Worm (Caenorhabditis elegans) whole organism, L1 larva: Measurements from ENCODE around the gene clec-118.

Experiments used
- C04F5.9 ChIP-seq: sonication (generic microtip); optimal IDR thresholded peaks from 2 replicates; lab custom pipeline; 2016; ENCODE audit warnings: missing genetic modification characterization, missing compliant biosample characterization
- C16A3.4 ChIP-seq: fragments of 150-350 bp; optimal IDR thresholded peaks from 2 replicates; lab custom pipeline; 2014; ENCODE audit warnings: missing biosample characterization, missing genetic modification characterization
- C34B4.2 ChIP-seq: sonication (generic microtip); optimal IDR thresholded peaks from 2 replicates; lab custom pipeline; 2017; ENCODE audit warnings: mild to moderate bottlenecking, missing genetic modification characterization, missing compliant biosample characterization
- F16B12.6 ChIP-seq: fragments of 150-350 bp; optimal IDR thresholded peaks from 2 replicates; lab custom pipeline; 2014; ENCODE audit warnings: missing biosample characterization, missing genetic modification characterization
- aha-1 ChIP-seq: fragments of 150-350 bp; optimal IDR thresholded peaks from 2 replicates; lab custom pipeline; 2014; ENCODE audit warnings: missing biosample characterization, missing genetic modification characterization
- aly-2 ChIP-seq: fragments of 150-350 bp; optimal IDR thresholded peaks from 2 replicates; lab custom pipeline; 2014; ENCODE audit warnings: missing biosample characterization, missing genetic modification characterization
- blmp-1 ChIP-seq: fragments of 150-350 bp; optimal IDR thresholded peaks from 2 replicates; lab custom pipeline; 2014; ENCODE audit warnings: missing biosample characterization, missing genetic modification characterization
- ceh-8 ChIP-seq: fragments of 200-800 bp; sonication (Bioruptor generic); optimal IDR thresholded peaks from 2 replicates; lab custom pipeline; 2018; ENCODE audit warnings: mild to moderate bottlenecking, missing genetic modification characterization, moderate library complexity, missing compliant biosample characterization
- ceh-82 ChIP-seq, 3 experiments: fragments of 150-350 bp in 1 of 3; sonication (generic microtip) in 2 of 3; optimal IDR thresholded peaks; 2 replicates each; lab custom pipeline; 2014 to 2017; ENCODE audit warnings: missing biosample characterization in 3 of 3, missing genetic modification characterization in 3 of 3
- ceh-90 ChIP-seq: sonication (generic microtip); optimal IDR thresholded peaks from 2 replicates; lab custom pipeline; 2016; ENCODE audit warnings: missing genetic modification characterization, missing compliant biosample characterization
- dpl-1 ChIP-seq, 3 experiments: fragments of 150-350 bp in 2 of 3; sonication (generic microtip) in 1 of 3; optimal IDR thresholded peaks; 2 replicates each; lab custom pipeline; 2014 to 2017; ENCODE audit warnings: missing biosample characterization in 3 of 3, missing genetic modification characterization in 3 of 3, missing genetic modification reagents in 3 of 3
- efl-1 ChIP-seq, 4 experiments: fragments of 150-350 bp; optimal IDR thresholded peaks in 3 of 4; peaks in 1 of 4; 1 replicate in 1 of 4; 2 replicates in 3 of 4; lab custom pipeline; 2014; ENCODE audit warnings: missing biosample characterization in 2 of 4, missing genetic modification characterization in 2 of 4, missing genetic modification reagents in 2 of 4
- egl-27 ChIP-seq, 2 experiments: fragments of 150-350 bp in 1 of 2; sonication (generic microtip); optimal IDR thresholded peaks; 3 replicates each; lab custom pipeline; 2017 to 2018; ENCODE audit warnings: missing biosample characterization in 2 of 2, missing genetic modification characterization in 2 of 2, missing genetic modification reagents in 2 of 2
- elt-3 ChIP-seq, 6 experiments: fragments of 150-350 bp in 1 of 6; sonication (generic microtip); optimal IDR thresholded peaks; 2 replicates each; lab custom pipeline; 2017 to 2018; ENCODE audit warnings: missing biosample characterization in 6 of 6, missing genetic modification characterization in 6 of 6, inconsistent platforms in 1 of 6
- fkh-10 ChIP-seq: sonication (generic microtip); optimal IDR thresholded peaks from 2 replicates; lab custom pipeline; 2017; ENCODE audit warnings: missing biosample characterization, missing genetic modification reagents, missing genetic modification characterization
- fos-1 ChIP-seq: fragments of 150-350 bp; optimal IDR thresholded peaks from 2 replicates; lab custom pipeline; 2014; ENCODE audit warnings: missing biosample characterization, missing genetic modification characterization
- grh-1 ChIP-seq: fragments of 200-800 bp; sonication (Bioruptor generic); IDR thresholded peaks from 2 replicates; pipeline ENCODE4 v1.3.6; 2022; ENCODE audit warnings: missing genetic modification reagents, missing genetic modification characterization, missing compliant biosample characterization
- hlh-4 ChIP-seq: sonication (generic microtip); optimal IDR thresholded peaks from 2 replicates; lab custom pipeline; 2016; ENCODE audit warnings: mild to moderate bottlenecking, missing genetic modification characterization, missing compliant biosample characterization
- isw-1 ChIP-seq: fragments of 200-800 bp; sonication (Bioruptor generic); IDR thresholded peaks from 2 replicates; pipeline ENCODE4 v1.3.6; 2022; ENCODE audit warnings: missing genetic modification characterization, missing compliant biosample characterization
- lin-13 ChIP-seq: fragments of 150-350 bp; optimal IDR thresholded peaks from 2 replicates; lab custom pipeline; 2014; ENCODE audit warnings: missing biosample characterization, missing genetic modification reagents, missing genetic modification characterization
- lin-14 ChIP-seq: fragments of 200-800 bp; sonication (Bioruptor generic); optimal IDR thresholded peaks from 2 replicates; lab custom pipeline; 2018; ENCODE audit warnings: mild to moderate bottlenecking, missing genetic modification characterization, moderate library complexity, missing compliant biosample characterization
- lin-35 ChIP-seq, 2 experiments: fragments of 150-350 bp; optimal IDR thresholded peaks; 2 replicates each; lab custom pipeline; 2014; ENCODE audit warnings: missing biosample characterization in 2 of 2, missing genetic modification characterization in 2 of 2, missing genetic modification reagents in 2 of 2
- lir-3 ChIP-seq: sonication (generic microtip); optimal IDR thresholded peaks from 2 replicates; lab custom pipeline; 2016; ENCODE audit warnings: mild to moderate bottlenecking, missing genetic modification characterization, moderate library complexity, missing compliant biosample characterization; ENCODE audit not compliant: poor library complexity
- lsy-2 ChIP-seq, 2 experiments: fragments of 150-350 bp; optimal IDR thresholded peaks; 2 replicates each; lab custom pipeline; 2014; ENCODE audit warnings: missing biosample characterization in 2 of 2, missing genetic modification characterization in 2 of 2
- mdl-1 ChIP-seq, 2 experiments: fragments of 150-350 bp; optimal IDR thresholded peaks; 2 replicates each; lab custom pipeline; 2014 to 2017; ENCODE audit warnings: missing biosample characterization in 2 of 2, missing genetic modification characterization in 2 of 2, inconsistent platforms in 1 of 2
- mep-1 ChIP-seq: fragments of 150-350 bp; optimal IDR thresholded peaks from 2 replicates; lab custom pipeline; 2014; ENCODE audit warnings: missing biosample characterization, missing genetic modification characterization
- nhr-11 ChIP-seq: fragments of 150-350 bp; optimal IDR thresholded peaks from 2 replicates; lab custom pipeline; 2014; ENCODE audit warnings: missing biosample characterization, missing genetic modification characterization
- nhr-20 ChIP-seq: sonication (generic microtip); optimal IDR thresholded peaks from 2 replicates; lab custom pipeline; 2016; ENCODE audit warnings: mild to moderate bottlenecking, missing genetic modification characterization, missing compliant biosample characterization
- nhr-28 ChIP-seq: fragments of 150-350 bp; optimal IDR thresholded peaks from 2 replicates; lab custom pipeline; 2014; ENCODE audit warnings: missing biosample characterization, missing genetic modification characterization
- nhr-71 ChIP-seq: sonication (generic microtip); optimal IDR thresholded peaks from 2 replicates; lab custom pipeline; 2016; ENCODE audit warnings: mild to moderate bottlenecking, missing genetic modification characterization, moderate library complexity, missing compliant biosample characterization
- nhr-76 ChIP-seq: sonication (generic microtip); optimal IDR thresholded peaks from 2 replicates; lab custom pipeline; 2017; ENCODE audit warnings: missing biosample characterization, missing genetic modification characterization
- nhr-77 ChIP-seq: fragments of 150-350 bp; optimal IDR thresholded peaks from 2 replicates; lab custom pipeline; 2014; ENCODE audit warnings: missing biosample characterization, missing genetic modification characterization
- nhr-85 ChIP-seq: sonication (generic microtip); peaks from one replicate; lab custom pipeline; 2016; ENCODE audit warnings: missing genetic modification characterization, inconsistent platforms, missing compliant biosample characterization
- nhr-90 ChIP-seq: sonication (generic microtip); optimal IDR thresholded peaks from 2 replicates; lab custom pipeline; 2016; ENCODE audit warnings: mild to moderate bottlenecking, missing genetic modification characterization, missing compliant biosample characterization; ENCODE audit not compliant: poor library complexity
- pag-3 ChIP-seq: sonication (generic microtip); optimal IDR thresholded peaks from 2 replicates; lab custom pipeline; 2017; ENCODE audit warnings: missing genetic modification characterization, mild to moderate bottlenecking, missing compliant biosample characterization, antibody characterized with exemption, borderline replicate concordance; ENCODE audit not compliant: insufficient read depth
- rnt-1 ChIP-seq: sonication (generic microtip); optimal IDR thresholded peaks from 2 replicates; lab custom pipeline; 2016; ENCODE audit warnings: mild to moderate bottlenecking, missing genetic modification characterization, moderate library complexity, missing compliant biosample characterization
- snpc-4 ChIP-seq: fragments of 150-350 bp; optimal IDR thresholded peaks from 2 replicates; lab custom pipeline; 2014; ENCODE audit warnings: missing biosample characterization, missing genetic modification characterization
- snu-23 ChIP-seq: sonication (generic microtip); optimal IDR thresholded peaks from 2 replicates; lab custom pipeline; 2016; ENCODE audit warnings: missing genetic modification characterization, missing compliant biosample characterization
- sox-4 ChIP-seq: sonication (generic microtip); optimal IDR thresholded peaks from 2 replicates; lab custom pipeline; 2016; ENCODE audit warnings: missing genetic modification characterization, missing compliant biosample characterization
- sptf-1 ChIP-seq: fragments of 150-350 bp; optimal IDR thresholded peaks from 2 replicates; lab custom pipeline; 2014; ENCODE audit warnings: missing biosample characterization, missing genetic modification characterization
- sup-37 ChIP-seq: fragments of 200-800 bp; sonication (Bioruptor generic); optimal IDR thresholded peaks from 2 replicates; lab custom pipeline; 2018; ENCODE audit warnings: mild to moderate bottlenecking, missing genetic modification characterization, missing compliant biosample characterization
- swsn-7 ChIP-seq: sonication (generic microtip); optimal IDR thresholded peaks from 2 replicates; lab custom pipeline; 2016; ENCODE audit warnings: missing genetic modification characterization, missing compliant biosample characterization
- tbx-2 ChIP-seq: sonication (generic microtip); optimal IDR thresholded peaks from 2 replicates; lab custom pipeline; 2016; ENCODE audit warnings: missing genetic modification characterization, missing compliant biosample characterization
- unc-98 ChIP-seq: fragments of 200-800 bp; sonication (Bioruptor generic); IDR thresholded peaks from 2 replicates; pipeline ENCODE4 v1.3.6; 2022; ENCODE audit warnings: missing genetic modification characterization, missing compliant biosample characterization
- vab-15 ChIP-seq: sonication (generic microtip); optimal IDR thresholded peaks from 2 replicates; lab custom pipeline; 2017; ENCODE audit warnings: missing genotype, mild to moderate bottlenecking, missing genetic modification characterization, missing compliant biosample characterization
- zag-1 ChIP-seq: fragments of 150-350 bp; optimal IDR thresholded peaks from 2 replicates; lab custom pipeline; 2014; ENCODE audit warnings: missing biosample characterization, missing genetic modification characterization

The clec-118 gene

ce11 chrII:627913-628312, 15.7 kb upstream of the clec-118 start:
- TF ChIP-seq pag-3 = no peak
- TF ChIP-seq ceh-8 (GFP tag; lab: Kevin White, UChicago) = no peak
- TF ChIP-seq lin-14 (GFP tag; lab: Kevin White, UChicago) = no peak

ce11 chrII:627205-627604, 14.9 kb upstream of the clec-118 start, which contains the start of gene arrd-1:
Gene arrd-1 (plus strand): TSS chrII:627505.
- TF ChIP-seq aha-1 (tag; lab: Kevin White, UChicago) = no peak
- TF ChIP-seq efl-1 (optimal IDR thresholded peaks at IDR 0.05; lab: Kevin White, UChicago) = no peak
- TF ChIP-seq efl-1 (GFP tag; optimal IDR thresholded peaks at IDR 0.05 in 1 of 2; lab: Kevin White, UChicago) = peak in 1 of 2 experiments; percentile 3
- no peak for TF ChIP-seq lsy-2 (tag; optimal IDR thresholded peaks at IDR 0.05; lab: Kevin White, UChicago)
- no peak for TF ChIP-seq unc-98 (GFP tag; lab: Robert Waterston, UW)

- TF ChIP-seq elt-3 (tag; optimal IDR thresholded peaks at IDR 0.05; lab: Kevin White, UChicago) (peak in 2 of 6 experiments; percentile 20 to 51), nhr-71 (peak; percentile 77), snu-23 (GFP tag; lab: Kevin White, UChicago) (peak; percentile 79), unc-98 (GFP tag; lab: Robert Waterston, UW) (peak; percentile 41; the same call in 1 of the 2 replicates), lsy-2 (tag; optimal IDR thresholded peaks at IDR 0.05; lab: Kevin White, UChicago) (peak in 1 of 2 experiments; percentile 59), nhr-11 (tag; lab: Kevin White, UChicago) (no peak), ceh-8 (GFP tag; lab: Kevin White, UChicago) (no peak), pag-3 (peak; percentile 33), mdl-1 (tag; optimal IDR thresholded peaks at IDR 0.05; lab: Kevin White, UChicago) (peak in 1 of 2 experiments; percentile 52), ceh-90 (tag; lab: Kevin White, UChicago) (no peak), hlh-4 (tag; lab: Kevin White, UChicago) (no peak), dpl-1 (GFP tag; optimal IDR thresholded peaks at IDR 0.05; lab: Kevin White, UChicago) (peak; percentile 15 to 46 (median 44)), aly-2 (no peak), snpc-4 (tag; lab: Kevin White, UChicago) (no peak), lin-13 (GFP tag; lab: Kevin White, UChicago) (no peak), mep-1 (peak; percentile 64), C34B4.2 (tag; lab: Kevin White, UChicago) (no peak), tbx-2 (tag; lab: Kevin White, UChicago) (peak; percentile 43), efl-1 (optimal IDR thresholded peaks at IDR 0.05; lab: Kevin White, UChicago) (peak; percentile 63 to 68), efl-1 (GFP tag; optimal IDR thresholded peaks at IDR 0.05 in 1 of 2; lab: Kevin White, UChicago) (peak; percentile 31 to 90), egl-27 (tag; optimal IDR thresholded peaks at IDR 0.05; lab: Kevin White, UChicago) (no peak), nhr-85 (tag; lab: Kevin White, UChicago) (peak; percentile 89), ceh-82 (tag; optimal IDR thresholded peaks at IDR 0.05; lab: Kevin White, UChicago) (no peak), F16B12.6 (tag; lab: Kevin White, UChicago) (peak; percentile 36), C04F5.9 (tag; lab: Kevin White, UChicago) (no peak), nhr-90 (tag; lab: Kevin White, UChicago) (peak; percentile 59), nhr-20 (tag; lab: Kevin White, UChicago) (peak; percentile 63), sptf-1 (tag; lab: Kevin White, UChicago) (no peak), nhr-28 (tag; lab: Kevin White, UChicago) (no peak), sup-37 (GFP tag; lab: Kevin White, UChicago) (no peak), vab-15 (tag; lab: Kevin White, UChicago) (no peak), nhr-77 (tag; lab: Kevin White, UChicago) (peak; percentile 38), sox-4 (tag; lab: Kevin White, UChicago) (no peak), rnt-1 (tag; lab: Kevin White, UChicago) (peak; percentile 71), swsn-7 (peak; percentile 60), grh-1 (GFP tag; lab: Robert Waterston, UW) (peak; percentile 57; the same call in 1 of the 2 replicates), aha-1 (tag; lab: Kevin White, UChicago) (no peak), nhr-76 (tag; lab: Kevin White, UChicago) (no peak), fkh-10 (GFP tag; lab: Kevin White, UChicago) (no peak), C16A3.4 (tag; lab: Kevin White, UChicago) (no peak), blmp-1 (peak; percentile 69), zag-1 (tag; lab: Kevin White, UChicago) (no peak), lir-3 (tag; lab: Kevin White, UChicago) (peak; percentile 5), fos-1 (tag; lab: Kevin White, UChicago) (no peak), isw-1 (no peak), lin-35 (GFP tag; optimal IDR thresholded peaks at IDR 0.05; lab: Kevin White, UChicago) (peak; percentile 29 to 59)
These were observed 13.7 kb upstream of the clec-118 start for ce11 chrII:625926-626325.
